Worm (Caenorhabditis elegans) whole organism, dauer: ENCODE results near the gene F21D5.4.

Experiments
- unc-62 ChIP-seq: sonication (generic microtip); optimal IDR thresholded peaks from 2 replicates; lab custom pipeline; 2017; ENCODE audit warnings: missing biosample characterization, missing genetic modification reagents, missing genetic modification characterization

Gene F21D5.4

DNA sequence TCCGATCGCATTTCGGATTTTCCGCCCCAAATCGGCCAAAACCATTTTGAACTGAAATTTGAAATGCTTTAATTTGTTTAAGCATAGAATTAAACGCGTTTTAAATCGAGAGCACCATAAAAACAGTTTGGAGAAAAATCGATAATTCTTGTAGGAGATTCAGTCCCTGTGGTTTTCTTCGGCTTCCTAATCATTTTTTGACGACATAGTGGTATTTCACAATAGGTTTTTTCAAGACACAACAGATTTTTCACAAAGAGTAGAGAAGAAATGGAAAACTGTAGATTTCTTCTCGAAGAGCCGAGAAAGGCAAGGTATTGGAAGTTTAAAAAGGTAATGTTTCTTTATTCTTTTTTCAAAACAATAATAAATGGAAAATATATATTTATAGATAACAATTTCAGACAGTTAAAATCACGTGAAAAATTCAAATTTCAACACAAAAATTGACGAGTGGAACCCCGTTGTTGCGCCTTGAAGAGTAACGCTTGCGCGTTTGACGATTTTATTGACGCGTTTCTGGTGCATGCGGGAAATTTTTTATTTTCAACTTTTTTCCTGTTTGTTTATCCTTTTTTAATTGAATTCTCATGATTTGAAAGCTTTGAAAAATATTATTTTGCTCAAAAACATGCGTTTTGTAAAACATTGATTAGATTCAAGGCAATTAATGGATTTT lies 5.9 kb downstream of the F21D5.4 start, which contains the start of gene F21D5.7:
TSS of gene F21D5.7 (minus strand) at position 51 of the 679 bp plus-strand sequence.
- TF ChIP-seq unc-62 (GFP tag; lab: Kevin White, UChicago): no peak

ce11 chrIV:8745591-8746302 lies 7.9 kb downstream of the F21D5.4 start, which contains the start of the genes F20C5.7 and parg-1:
Gene F20C5.7 (minus strand): TSS chrIV:8745691.
Gene parg-1 (plus strand): TSS chrIV:8746252.
- TF ChIP-seq unc-62 (GFP tag; lab: Kevin White, UChicago): no peak

ce11 chrIV:8748967-8749366 lies 11.1 kb downstream of the F21D5.4 start:
- TF ChIP-seq unc-62 (GFP tag; lab: Kevin White, UChicago): no peak

ce11 chrIV:8752492-8752891 lies 14.6 kb downstream of the F21D5.4 start:
- no peak for TF ChIP-seq unc-62 (GFP tag; lab: Kevin White, UChicago)

ce11 chrIV:8754146-8754545 lies 16.3 kb downstream of the F21D5.4 start:
- TF ChIP-seq unc-62 (GFP tag; lab: Kevin White, UChicago): no peak

- no peak for TF ChIP-seq unc-62 (GFP tag; lab: Kevin White, UChicago)
Observed at ce11 chrIV:8754727-8755126, 16.8 kb downstream of the F21D5.4 start, which contains the start of gene elli-1. Gene elli-1 (minus strand): TSS chrIV:8754827.

DNA sequence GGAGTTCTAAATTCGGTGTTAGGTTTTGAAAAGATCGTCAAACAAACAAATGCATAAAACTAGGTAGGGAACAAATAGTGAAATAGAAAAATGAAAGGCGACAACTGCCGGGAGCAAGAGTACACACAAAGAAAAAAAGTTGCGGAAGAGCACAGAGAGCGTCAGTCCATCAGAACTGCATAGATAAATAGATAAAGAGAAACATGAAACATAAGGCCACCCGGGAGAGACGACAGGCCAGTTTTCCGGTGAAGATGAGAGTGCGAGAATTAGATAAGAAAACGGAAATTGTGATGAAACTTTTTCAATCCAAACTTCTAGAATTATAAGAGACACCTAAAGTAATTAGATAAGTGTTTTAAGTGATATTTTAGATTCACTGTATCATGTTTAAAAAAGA lies 19.8 kb downstream of the F21D5.4 start:
- TF ChIP-seq unc-62 (GFP tag; lab: Kevin White, UChicago): no peak

DNA sequence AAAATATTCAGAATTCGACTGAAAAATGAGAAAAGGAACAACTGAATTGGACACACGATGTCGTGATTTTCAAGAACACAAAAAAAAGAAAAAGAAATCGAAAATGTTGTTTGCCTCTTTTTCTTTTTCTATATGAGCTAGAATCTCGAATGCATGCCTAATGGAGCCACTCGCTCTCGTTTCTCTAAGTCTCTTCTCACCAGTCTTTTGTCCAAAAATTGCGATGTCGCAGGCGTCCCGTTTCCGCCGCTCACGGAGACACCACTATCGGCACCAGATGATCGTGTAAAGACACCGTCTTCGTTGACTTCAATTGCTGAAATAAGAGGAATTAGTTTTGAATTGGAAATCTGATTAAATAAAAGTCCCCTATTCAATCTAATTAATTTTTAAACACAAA lies 20.7 kb downstream of the F21D5.4 start:
- TF ChIP-seq unc-62 (GFP tag; lab: Kevin White, UChicago): no peak

DNA sequence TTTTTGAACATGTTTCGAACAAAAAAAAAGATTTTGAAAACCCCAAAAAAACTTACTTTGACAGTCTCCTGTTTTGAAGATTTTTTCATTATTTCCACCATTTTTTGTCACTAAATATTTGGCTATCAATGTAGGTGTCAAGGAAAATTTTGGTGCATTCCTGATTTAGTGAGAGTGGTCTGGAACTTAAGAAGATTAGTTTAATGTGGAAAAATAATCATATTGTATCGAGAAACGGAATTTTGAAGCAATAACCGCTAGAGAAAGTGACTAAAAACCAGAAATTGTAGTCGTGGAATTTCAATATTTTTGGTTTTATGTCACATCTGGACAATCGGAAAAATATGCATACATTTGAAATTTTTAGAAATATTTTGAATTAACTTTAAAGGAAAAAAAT lies 24.0 kb downstream of the F21D5.4 start, which contains the start of the genes F20C5.11 and klp-11:
TSS of gene F20C5.11 (minus strand) at position 101 of the 400 bp plus-strand sequence.
TSS of gene klp-11 (minus strand) at position 171 of the 400 bp plus-strand sequence.
- TF ChIP-seq unc-62 (GFP tag; lab: Kevin White, UChicago): no peak

DNA sequence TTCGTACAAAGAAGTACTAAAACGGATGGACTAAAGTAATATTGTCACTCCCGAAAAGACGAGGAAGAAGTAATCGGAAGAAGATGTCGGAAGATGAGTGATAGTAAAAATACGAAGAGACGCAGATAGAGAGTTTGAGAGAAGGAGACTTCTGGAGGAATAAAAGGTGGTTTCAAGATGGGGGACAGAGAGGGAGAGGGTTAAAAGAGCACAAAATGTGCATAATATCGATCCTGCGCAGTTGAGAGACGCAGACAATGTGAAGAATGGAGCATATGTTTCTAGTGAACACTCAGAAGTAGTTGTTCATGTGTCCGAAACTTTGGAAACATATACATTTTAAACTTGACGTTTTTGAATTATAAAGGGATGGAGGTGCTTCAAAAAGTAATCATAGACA lies 24.6 kb downstream of the F21D5.4 start:
- TF ChIP-seq unc-62 (GFP tag; lab: Kevin White, UChicago): no peak

DNA sequence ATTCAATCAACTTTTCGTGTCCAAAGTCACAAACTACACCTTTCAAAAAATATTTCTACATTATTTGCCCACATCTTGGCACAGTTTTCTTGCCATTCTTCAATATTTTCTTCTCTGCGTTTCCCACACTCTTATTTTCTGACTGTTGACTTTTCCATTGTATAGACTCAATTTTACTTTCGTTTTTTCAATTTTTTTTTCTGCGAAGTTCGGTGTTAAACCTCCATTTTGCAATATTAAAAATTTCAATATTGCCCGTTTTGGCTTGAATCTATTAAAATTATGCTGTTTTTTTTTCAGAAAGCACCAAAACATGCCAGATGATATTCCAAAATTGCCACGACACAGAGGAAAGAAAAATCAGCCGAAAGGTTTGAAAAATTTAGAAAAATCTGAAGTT lies 26.7 kb downstream of the F21D5.4 start, which contains the start of gene cdc-50.B:
TSS of gene cdc-50.B (plus strand) at position 301 of the 400 bp plus-strand sequence.
- no peak for TF ChIP-seq unc-62 (GFP tag; lab: Kevin White, UChicago)

- TF ChIP-seq unc-62 (GFP tag; lab: Kevin White, UChicago): no peak
Observed at ce11 chrIV:8769539-8769938, 31.7 kb downstream of the F21D5.4 start, which contains the start of gene F20C5.5. Gene F20C5.5 (minus strand): TSS chrIV:8769639.

ce11 chrIV:8772800-8773256 lies 34.9 kb downstream of the F21D5.4 start, which contains the start of gene F20C5.6:
Gene F20C5.6 (minus strand): TSS chrIV:8773206.
- TF ChIP-seq unc-62 (GFP tag; lab: Kevin White, UChicago): no peak

DNA sequence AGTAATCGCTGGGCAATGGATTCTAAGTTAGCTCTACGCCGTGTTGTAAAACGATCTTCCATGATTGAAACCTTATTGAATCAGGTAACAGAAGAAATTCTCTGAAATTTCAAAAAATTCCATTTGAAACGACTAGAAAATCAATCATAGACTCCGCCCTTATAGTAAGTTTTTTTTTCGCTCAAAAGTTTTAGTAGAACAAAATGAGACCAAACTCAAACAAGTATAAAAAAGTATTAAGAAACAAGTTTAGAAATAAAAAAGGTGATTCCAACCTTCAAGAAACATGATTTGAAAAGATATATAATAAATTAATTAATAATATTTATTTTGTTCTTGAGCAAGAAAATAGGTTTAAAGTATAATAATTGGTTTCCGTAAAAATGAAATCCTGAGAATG lies 40.2 kb downstream of the F21D5.4 start, which contains the start of gene C33D9.6:
TSS of gene C33D9.6 (minus strand) at position 101 of the 400 bp plus-strand sequence.
- TF ChIP-seq unc-62 (GFP tag; lab: Kevin White, UChicago): no peak

ce11 chrIV:8782172-8782571 lies 44.3 kb downstream of the F21D5.4 start:
- no peak for TF ChIP-seq unc-62 (GFP tag; lab: Kevin White, UChicago)

DNA sequence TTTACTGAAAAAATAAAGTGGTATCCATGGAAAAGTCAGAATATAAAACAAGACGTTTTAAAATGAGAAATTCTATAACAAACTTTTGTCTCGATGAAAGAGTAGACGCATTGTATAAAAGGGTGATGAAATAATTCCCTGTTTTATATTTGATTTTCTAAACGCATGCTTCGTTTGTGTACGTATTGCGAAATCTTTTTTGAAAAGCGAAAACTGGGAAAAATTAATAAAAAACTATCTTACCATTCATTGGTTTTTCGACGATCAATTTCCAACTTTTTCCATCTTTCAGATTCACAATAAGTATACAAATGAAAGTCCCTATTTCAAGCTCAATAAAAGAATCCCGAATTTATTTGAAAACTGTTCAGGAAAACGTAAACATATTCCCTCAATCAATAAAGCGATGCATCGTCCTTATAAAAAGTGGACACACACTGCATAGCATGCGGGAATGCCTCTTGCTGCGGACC lies 47.0 kb downstream of the F21D5.4 start, which contains the start of gene C33D9.13:
TSS of gene C33D9.13 (minus strand) at position 423 of the 473 bp plus-strand sequence.
- TF ChIP-seq unc-62 (GFP tag; lab: Kevin White, UChicago): no peak
